Worm (Caenorhabditis elegans) whole organism, late embryonic: ENCODE data around the gene egl-27.

ENCODE experiments used
- ama-1 ChIP-seq: fragments of 150-350 bp; optimal IDR thresholded peaks from 2 replicates; lab custom pipeline; 2014
- gmeb-2 ChIP-seq: sonication (generic microtip); optimal IDR thresholded peaks from 2 replicates; lab custom pipeline; 2016; ENCODE audit warnings: missing genetic modification characterization, inconsistent platforms, missing compliant biosample characterization
- pha-4 ChIP-seq: fragments of 150-350 bp; optimal IDR thresholded peaks from 2 replicates; lab custom pipeline; 2018; ENCODE audit warnings: missing biosample characterization, missing genetic modification reagents, missing genetic modification characterization

DNA sequence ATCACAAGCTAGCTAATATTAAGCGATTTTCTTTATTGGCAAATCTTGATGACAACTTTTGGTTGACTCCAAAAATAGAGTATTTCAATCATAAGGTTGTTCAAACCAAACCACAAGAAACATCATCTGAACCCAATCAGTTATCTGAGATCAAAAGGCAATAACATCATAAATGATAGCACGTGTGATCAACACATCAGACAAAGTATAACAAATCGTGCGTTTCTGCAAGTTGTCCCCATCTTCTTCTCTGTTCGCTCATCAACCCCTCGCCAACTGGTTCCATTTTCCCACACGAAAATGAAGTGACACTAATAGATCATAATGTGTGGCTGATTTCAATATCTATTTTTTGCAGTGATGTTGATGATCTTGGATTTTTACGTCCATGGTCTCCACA is 14.5 kb downstream of the egl-27 start:
- TF ChIP-seq pha-4 (tag; lab: Kevin White, UChicago), result no peak
- TF ChIP-seq ama-1 (lab: Kevin White, UChicago), result no peak
- no peak for TF ChIP-seq gmeb-2 (tag; lab: Kevin White, UChicago)
